Fruit fly (Drosophila melanogaster) whole organism, embryonic: Measurements from ENCODE around the gene Ns1.

Experiments used
- BEAF-32 ChIP-seq: fragments of 200-800 bp; sonication (Bioruptor generic); optimal IDR thresholded peaks from 3 replicates; lab custom pipeline; 2017; ENCODE audit warnings: missing biosample characterization, missing genetic modification characterization, mild to moderate bottlenecking, moderate library complexity, missing genetic modification reagents
- CG10267 ChIP-seq: fragments of 200-800 bp; sonication (Bioruptor generic); optimal IDR thresholded peaks from 2 replicates; lab custom pipeline; 2018; ENCODE audit warnings: missing biosample characterization, mild to moderate bottlenecking, missing genetic modification characterization, moderate library complexity
- CG10321 ChIP-seq: fragments of 200-800 bp; sonication (Bioruptor generic); IDR thresholded peaks from 2 replicates; pipeline ENCODE4 v1.3.6; 2022; ENCODE audit warnings: missing biosample characterization, missing genetic modification characterization
- CG10366 ChIP-seq: fragments of 200-800 bp; sonication (Bioruptor generic); IDR thresholded peaks from 2 replicates; pipeline ENCODE4 v1.3.6; 2022; ENCODE audit warnings: missing biosample characterization, missing genetic modification characterization
- CG13296 ChIP-seq: fragments of 200-800 bp; sonication (Bioruptor generic); optimal IDR thresholded peaks from 3 replicates; lab custom pipeline; 2018; ENCODE audit warnings: missing biosample characterization, mild to moderate bottlenecking, missing genetic modification characterization
- CG14050 ChIP-seq: fragments of 200-800 bp; sonication (Bioruptor generic); IDR thresholded peaks from 3 replicates; pipeline ENCODE4 v1.3.6; 2022; ENCODE audit warnings: missing biosample characterization, missing genetic modification characterization
- CG17568 ChIP-seq: fragments of 200-800 bp; sonication (Bioruptor generic); optimal IDR thresholded peaks from 2 replicates; lab custom pipeline; 2018; ENCODE audit warnings: missing biosample characterization, mild to moderate bottlenecking, missing genetic modification characterization, moderate library complexity
- CG1832 ChIP-seq: fragments of 200-800 bp; sonication (Bioruptor generic); optimal IDR thresholded peaks from 2 replicates; lab custom pipeline; 2017; ENCODE audit warnings: missing biosample characterization, mild to moderate bottlenecking, missing genetic modification characterization, inconsistent platforms
- CG18619 ChIP-seq: fragments of 200-800 bp; sonication (Bioruptor generic); optimal IDR thresholded peaks from 3 replicates; lab custom pipeline; 2017; ENCODE audit warnings: missing biosample characterization, mild to moderate bottlenecking, missing genetic modification characterization
- CG2712 ChIP-seq: fragments of 200-800 bp; optimal IDR thresholded peaks from 3 replicates; lab custom pipeline; 2019; ENCODE audit warnings: missing biosample characterization, mild to moderate bottlenecking, missing genetic modification characterization, moderate library complexity
- CG33213 ChIP-seq: fragments of 200-800 bp; sonication (Bioruptor generic); optimal IDR thresholded peaks from 3 replicates; lab custom pipeline; 2016; ENCODE audit warnings: missing biosample characterization, missing genetic modification characterization
- CG33557 ChIP-seq: fragments of 200-800 bp; sonication (Bioruptor generic); optimal IDR thresholded peaks from 2 replicates; lab custom pipeline; 2019; ENCODE audit warnings: missing biosample characterization, mild to moderate bottlenecking, missing genetic modification characterization, moderate library complexity
- CG42726 ChIP-seq: fragments of 200-800 bp; sonication (Bioruptor generic); IDR thresholded peaks from 2 replicates; pipeline ENCODE4 v1.3.6; 2022; ENCODE audit warnings: missing biosample characterization, missing genetic modification characterization; ENCODE audit not compliant: partially characterized antibody
- CG4424 ChIP-seq: fragments of 200-800 bp; sonication (Bioruptor generic); optimal IDR thresholded peaks from 3 replicates; lab custom pipeline; 2016; ENCODE audit warnings: missing biosample characterization, missing genetic modification characterization
- CG8388 ChIP-seq: fragments of 200-800 bp; sonication (Bioruptor generic); optimal IDR thresholded peaks from 2 replicates; lab custom pipeline; 2019; ENCODE audit warnings: missing biosample characterization, mild to moderate bottlenecking, missing genetic modification characterization, moderate library complexity
- Dp ChIP-seq: fragments of 200-800 bp; sonication (Bioruptor generic); optimal IDR thresholded peaks from 2 replicates; lab custom pipeline; 2018; ENCODE audit warnings: missing biosample characterization, mild to moderate bottlenecking, missing genetic modification characterization, moderate library complexity
- Hey ChIP-seq: fragments of 200-800 bp; sonication (Bioruptor generic); optimal IDR thresholded peaks from 3 replicates; lab custom pipeline; 2018; ENCODE audit warnings: missing biosample characterization, mild to moderate bottlenecking, missing genetic modification characterization
- Lim3 ChIP-seq: fragments of 200-800 bp; sonication (Bioruptor generic); IDR thresholded peaks from 2 replicates; pipeline ENCODE4 v1.3.6; 2022; ENCODE audit warnings: missing biosample characterization, missing genetic modification characterization
- Mad ChIP-seq: fragments of 200-800 bp; sonication (Bioruptor generic); optimal IDR thresholded peaks from 2 replicates; lab custom pipeline; 2016; ENCODE audit warnings: missing biosample characterization, missing genetic modification characterization
- Med ChIP-seq: fragments of 200-800 bp; sonication (Bioruptor generic); peaks from one replicate; lab custom pipeline; 2016; ENCODE audit warnings: missing biosample characterization, missing genetic modification characterization, mild to moderate bottlenecking, inconsistent platforms, moderate library complexity
- Opbp ChIP-seq: fragments of 200-800 bp; sonication (Bioruptor generic); IDR thresholded peaks from 3 replicates; pipeline ENCODE4 v1.3.6; 2022; ENCODE audit warnings: missing biosample characterization, missing genetic modification characterization; ENCODE audit not compliant: partially characterized antibody
- PHDP ChIP-seq: fragments of 200-800 bp; sonication (Bioruptor generic); optimal IDR thresholded peaks from 3 replicates; lab custom pipeline; 2018; ENCODE audit warnings: missing biosample characterization, mild to moderate bottlenecking, missing genetic modification characterization, moderate library complexity
- Pdp1 ChIP-seq, 2 experiments: fragments of 200-800 bp; sonication (Bioruptor generic); optimal IDR thresholded peaks; 3 replicates each; lab custom pipeline; 2016; ENCODE audit warnings: missing biosample characterization in 2 of 2, missing genetic modification characterization in 2 of 2, mild to moderate bottlenecking in 1 of 2, moderate library complexity in 1 of 2
- Poxn ChIP-seq: fragments of 200-800 bp; sonication (Bioruptor generic); IDR thresholded peaks from 2 replicates; pipeline ENCODE4 v1.3.6; 2022; ENCODE audit warnings: missing biosample characterization, missing genetic modification characterization
- Rfx ChIP-seq: fragments of 200-800 bp; sonication (Bioruptor generic); IDR thresholded peaks from 2 replicates; pipeline ENCODE4 v1.3.6; 2022; ENCODE audit warnings: missing biosample characterization, missing genetic modification characterization
- Spps ChIP-seq: fragments of 200-800 bp; sonication (Bioruptor generic); optimal IDR thresholded peaks from 2 replicates; lab custom pipeline; 2018; ENCODE audit warnings: missing biosample characterization, mild to moderate bottlenecking, missing genetic modification characterization
- Trl ChIP-seq, 3 experiments: fragments of >200 bp in 2 of 3; fragments of 200-800 bp in 1 of 3; sonication (Bioruptor generic) in 1 of 3; optimal IDR thresholded peaks; 2 replicates in 1 of 3; 3 replicates in 2 of 3; lab custom pipeline; 2016 to 2017; ENCODE audit warnings: missing biosample characterization in 1 of 3, missing genetic modification characterization in 1 of 3
- Xbp1 ChIP-seq: fragments of 200-800 bp; sonication (Bioruptor generic); optimal IDR thresholded peaks from 3 replicates; lab custom pipeline; 2016; ENCODE audit warnings: missing biosample characterization, mild to moderate bottlenecking, missing genetic modification characterization
- ac ChIP-seq: fragments of 200-800 bp; sonication (Bioruptor generic); optimal IDR thresholded peaks from 3 replicates; lab custom pipeline; 2017; ENCODE audit warnings: missing biosample characterization, mild to moderate bottlenecking, missing genetic modification characterization
- ase ChIP-seq: fragments of 200-800 bp; sonication (Bioruptor generic); IDR thresholded peaks from 3 replicates; pipeline ENCODE4 v1.3.6; 2022; ENCODE audit warnings: missing biosample characterization, missing genetic modification characterization
- caup ChIP-seq: fragments of 200-800 bp; sonication (Bioruptor generic); optimal IDR thresholded peaks from 3 replicates; lab custom pipeline; 2017; ENCODE audit warnings: missing biosample characterization, mild to moderate bottlenecking, missing genetic modification characterization, moderate library complexity; ENCODE audit not compliant: severe bottlenecking
- crol ChIP-seq: fragments of 200-800 bp; sonication (Bioruptor generic); IDR thresholded peaks from 2 replicates; pipeline ENCODE4 v1.3.6; 2022; ENCODE audit warnings: missing biosample characterization, missing genetic modification characterization
- dimm ChIP-seq: fragments of 200-800 bp; sonication (Bioruptor generic); IDR thresholded peaks from 2 replicates; pipeline ENCODE4 v1.3.6; 2022; ENCODE audit warnings: missing biosample characterization, missing genetic modification characterization
- exex ChIP-seq: fragments of 200-800 bp; sonication (Bioruptor generic); optimal IDR thresholded peaks from 4 replicates; lab custom pipeline; 2018; ENCODE audit warnings: missing biosample characterization, mild to moderate bottlenecking, missing genetic modification characterization, moderate library complexity
- fd64A ChIP-seq: fragments of 200-800 bp; sonication (Bioruptor generic); optimal IDR thresholded peaks from 3 replicates; lab custom pipeline; 2018; ENCODE audit warnings: missing biosample characterization, mild to moderate bottlenecking, missing genetic modification characterization
- grau ChIP-seq: fragments of 200-800 bp; optimal IDR thresholded peaks from 3 replicates; lab custom pipeline; 2019; ENCODE audit warnings: missing biosample characterization, mild to moderate bottlenecking, missing genetic modification characterization, moderate library complexity
- gsb-n ChIP-seq: fragments of 200-800 bp; sonication (Bioruptor generic); optimal IDR thresholded peaks from 3 replicates; lab custom pipeline; 2018; ENCODE audit warnings: missing biosample characterization, mild to moderate bottlenecking, missing genetic modification characterization
- ham ChIP-seq: fragments of 200-800 bp; sonication (Bioruptor generic); IDR thresholded peaks from 2 replicates; pipeline ENCODE4 v1.3.6; 2022; ENCODE audit warnings: missing biosample characterization, missing genetic modification characterization
- nerfin-2 ChIP-seq: fragments of 200-800 bp; sonication (Bioruptor generic); IDR thresholded peaks from 2 replicates; pipeline ENCODE4 v1.3.6; 2022; ENCODE audit warnings: missing biosample characterization, missing genetic modification characterization; ENCODE audit not compliant: partially characterized antibody
- onecut ChIP-seq: fragments of 200-800 bp; sonication (Bioruptor generic); IDR thresholded peaks from 2 replicates; pipeline ENCODE4 v1.3.6; 2022; ENCODE audit warnings: missing biosample characterization, missing genetic modification characterization
- pho ChIP-seq: fragments of 200-800 bp; sonication (Bioruptor generic); optimal IDR thresholded peaks from 2 replicates; lab custom pipeline; 2016; ENCODE audit warnings: missing biosample characterization, missing genetic modification characterization
- ro ChIP-seq: fragments of 200-800 bp; sonication (Bioruptor generic); IDR thresholded peaks from 2 replicates; pipeline ENCODE4 v1.3.6; 2022; ENCODE audit warnings: missing biosample characterization, missing genetic modification characterization
- schlank ChIP-seq: fragments of 200-800 bp; sonication (Bioruptor generic); optimal IDR thresholded peaks from 2 replicates; lab custom pipeline; 2018; ENCODE audit warnings: missing biosample characterization, mild to moderate bottlenecking, missing genetic modification characterization
- scrt ChIP-seq: fragments of 200-800 bp; sonication (Bioruptor generic); optimal IDR thresholded peaks from 2 replicates; lab custom pipeline; 2018; ENCODE audit warnings: missing biosample characterization, mild to moderate bottlenecking, missing genetic modification characterization, moderate library complexity
- sens ChIP-seq: fragments of 200-800 bp; sonication (Bioruptor generic); peaks from one replicate; lab custom pipeline; 2016; ENCODE audit warnings: missing biosample characterization, missing genetic modification characterization
- sens-2 ChIP-seq: fragments of 200-800 bp; sonication (Bioruptor generic); IDR thresholded peaks from 2 replicates; pipeline ENCODE4 v1.3.6; 2022; ENCODE audit warnings: missing biosample characterization, missing genetic modification characterization
- ssp ChIP-seq: fragments of 200-800 bp; sonication (Bioruptor generic); IDR thresholded peaks from 2 replicates; pipeline ENCODE4 v1.3.6; 2022; ENCODE audit warnings: missing biosample characterization, missing genetic modification characterization
- toy ChIP-seq: fragments of 200-800 bp; sonication (Bioruptor generic); IDR thresholded peaks from 2 replicates; pipeline ENCODE4 v1.3.6; 2022; ENCODE audit warnings: missing biosample characterization, missing genetic modification characterization
- usp ChIP-seq: fragments of >200 bp; optimal IDR thresholded peaks from 2 replicates; lab custom pipeline; 2017; ENCODE audit warnings: missing biosample characterization, missing genetic modification characterization

Ns1 gene

dm6 chr3R:17056183-17056904, 16.1 kb downstream of the Ns1 start (continued):
- TF ChIP-seq sens-2 (GFP tag; lab: Robert Waterston, UW) (no peak), gsb-n (no peak), ase (GFP tag; lab: Robert Waterston, UW) (no peak; the same call in 2 of the 3 replicates), toy (GFP tag; lab: Robert Waterston, UW) (no peak), ro (GFP tag; lab: Robert Waterston, UW) (no peak), schlank (no peak), CG4424 (GFP tag; lab: Kevin White, UChicago) (no peak), dimm (no peak), usp (GFP tag; lab: Kevin White, UChicago) (no peak), Spps (no peak), Hey (tag; lab: Kevin White, UChicago) (peak; percentile 71), CG33557 (GFP tag; lab: Kevin White, UChicago) (no peak), CG18619 (GFP tag; lab: Kevin White, UChicago) (no peak), Lim3 (GFP tag; lab: Robert Waterston, UW) (no peak), BEAF-32 (GFP tag; lab: Kevin White, UChicago) (no peak), CG10321 (peak; percentile 58; the same call in 1 of the 2 replicates), Rfx (GFP tag; lab: Robert Waterston, UW) (peak; percentile 20; the same call in 1 of the 2 replicates), CG10267 (tag; lab: Kevin White, UChicago) (no peak), Xbp1 (GFP tag; lab: Kevin White, UChicago) (no peak), CG10366 (GFP tag; lab: Robert Waterston, UW) (no peak), Poxn (no peak), CG33213 (no peak), CG17568 (GFP tag; lab: Kevin White, UChicago) (no peak), fd64A (GFP tag; lab: Kevin White, UChicago) (no peak), sens (GFP tag; lab: Kevin White, UChicago) (peak; percentile 77), crol (GFP tag; lab: Robert Waterston, UW) (peak; percentile 99), onecut (GFP tag; lab: Robert Waterston, UW) (peak; percentile 21; the same call in 1 of the 2 replicates), Dp (GFP tag; lab: Kevin White, UChicago) (peak; percentile 8), caup (GFP tag; lab: Kevin White, UChicago) (peak; percentile 56), Med (GFP tag; lab: Kevin White, UChicago) (peak; percentile 99), Pdp1 (GFP tag; optimal IDR thresholded peaks at IDR 0.05; lab: Kevin White, UChicago) (peak in 1 of 2 experiments; percentile 99), Trl (optimal IDR thresholded peaks at IDR 0.05; lab: Kevin White, UChicago) (peak; percentile 65 to 82), Trl (GFP tag; optimal IDR thresholded peaks at IDR 0.05; lab: Kevin White, UChicago) (peak; percentile 43), Opbp (peak; percentile 47; the same call in 2 of the 3 replicates), CG14050 (GFP tag; lab: Robert Waterston, UW) (no peak), CG8388 (peak; percentile 5), Mad (GFP tag; lab: Kevin White, UChicago) (no peak), scrt (GFP tag; lab: Kevin White, UChicago) (peak; percentile 77), ssp (GFP tag; lab: Robert Waterston, UW) (no peak), CG1832 (GFP tag; lab: Kevin White, UChicago) (peak; percentile 92), ham (GFP tag; lab: Robert Waterston, UW) (no peak), nerfin-2 (peak; percentile 25; the same call in 1 of the 2 replicates), pho (GFP tag; lab: Kevin White, UChicago) (no peak), grau (tag; lab: Kevin White, UChicago) (peak; percentile 24), PHDP (tag; lab: Kevin White, UChicago) (peak; percentile 2), ac (GFP tag; lab: Kevin White, UChicago) (no peak), CG13296 (GFP tag; lab: Kevin White, UChicago) (peak; percentile 38), CG42726 (GFP tag; lab: Robert Waterston, UW) (0 out of 2 replicates have a peak, but pooled peaks have one; percentile 18), exex (tag; lab: Kevin White, UChicago) (peak; percentile 57), CG2712 (tag; lab: Kevin White, UChicago) (peak; percentile 9)
